Worm (Caenorhabditis elegans): ENCODE data around the gene elo-2.
A peak's percentile ranks its signal among the peaks of the same experiment; 100 is the strongest.

The elo-2 gene

ce11 chrIV:17453996-17454395 is 13.2 kb downstream of the elo-2 start:
- no peak for TF ChIP-seq F16B12.6 (tag; optimal IDR thresholded peaks at IDR 0.05)
- no peak for TF ChIP-seq tlp-1 (tag; optimal IDR thresholded peaks at IDR 0.05)
- no peak for TF ChIP-seq efl-1 (optimal IDR thresholded peaks at IDR 0.05)
- peak in 1 of 2 experiments; percentile 10 for TF ChIP-seq efl-1 (GFP tag; optimal IDR thresholded peaks at IDR 0.05 in 1 of 2)
- no peak for TF ChIP-seq lin-14 (GFP tag; optimal IDR thresholded peaks at IDR 0.05)
- TF ChIP-seq aly-2 (tag; optimal IDR thresholded peaks at IDR 0.05), result no peak

- TF ChIP-seq blmp-1 (tag; optimal IDR thresholded peaks at IDR 0.05), result peak; percentile 86
- no peak for TF ChIP-seq nhr-77 (tag; optimal IDR thresholded peaks at IDR 0.05)
- TF ChIP-seq efl-1 (optimal IDR thresholded peaks at IDR 0.05), result no peak
- peak in 1 of 2 experiments; percentile 62 for TF ChIP-seq efl-1 (GFP tag; optimal IDR thresholded peaks at IDR 0.05 in 1 of 2)
Measured at ce11 chrIV:17453200-17453599, 14.0 kb downstream of the elo-2 start.

DNA sequence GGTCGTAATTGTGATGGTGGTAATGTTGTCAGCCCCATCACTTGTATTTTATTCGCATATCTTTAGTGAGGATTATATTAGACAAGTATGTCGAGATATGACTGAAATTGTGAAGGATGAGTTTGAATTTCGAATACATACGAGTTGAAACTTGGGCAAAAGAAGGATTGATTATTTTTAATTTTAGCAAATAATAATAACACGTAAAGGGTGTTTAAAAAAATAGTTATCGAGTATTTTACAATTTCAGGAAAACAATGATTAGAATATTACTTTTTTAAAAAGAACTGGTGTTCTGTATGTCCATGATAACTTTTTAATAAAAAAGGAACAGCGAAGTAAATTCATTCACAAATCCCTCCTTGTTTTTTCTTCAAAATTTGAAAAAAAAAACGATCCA is 16.8 kb downstream of the elo-2 start, which contains the start of gene F11E6.8:
TSS of gene F11E6.8 (minus strand) at position 101 of the 400 bp plus-strand sequence.
- no peak for TF ChIP-seq hpl-2 (GFP tag; optimal IDR thresholded peaks at IDR 0.05)
- TF ChIP-seq pag-3 (tag; optimal IDR thresholded peaks at IDR 0.05; ENCODE audit: borderline replicate concordance, insufficient read depth), result no peak
- TF ChIP-seq lin-13 (GFP tag; optimal IDR thresholded peaks at IDR 0.05), result no peak
- TF ChIP-seq mep-1 (tag; optimal IDR thresholded peaks at IDR 0.05), result no peak
- TF ChIP-seq elt-2 (tag; optimal IDR thresholded peaks at IDR 0.05), result no peak
- no peak for TF ChIP-seq unc-98 (GFP tag; IDR thresholded peaks at IDR 0.05)
- TF ChIP-seq unc-30 (tag; optimal IDR thresholded peaks at IDR 0.05), result no peak
- TF ChIP-seq mab-9 (GFP tag; IDR thresholded peaks at IDR 0.05), result no peak
- no peak for TF ChIP-seq mdl-1 (tag; optimal IDR thresholded peaks at IDR 0.05)

DNA sequence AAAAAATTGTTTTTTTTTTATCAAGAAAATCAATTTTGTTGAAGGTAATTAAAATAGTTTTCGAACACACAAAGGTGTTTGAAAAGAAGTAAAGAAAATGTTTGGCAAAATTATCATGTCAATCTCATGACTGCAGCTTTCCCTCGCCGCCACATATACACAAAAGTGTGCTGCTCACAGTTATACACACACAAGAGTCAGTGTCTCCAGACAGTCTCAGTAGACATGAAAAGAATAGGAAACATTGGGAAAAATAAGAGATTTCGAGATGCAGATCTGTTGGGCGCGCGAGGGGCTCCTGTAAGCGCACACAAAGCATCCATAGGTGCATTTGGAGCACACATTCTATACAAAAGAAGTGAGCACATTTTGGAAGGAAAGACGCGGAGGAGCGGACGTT is 18.9 kb downstream of the elo-2 start:
- TF ChIP-seq unc-30 (tag; optimal IDR thresholded peaks at IDR 0.05), result no peak
- no peak for TF ChIP-seq blmp-1 (tag; optimal IDR thresholded peaks at IDR 0.05)
- TF ChIP-seq efl-1 (optimal IDR thresholded peaks at IDR 0.05), result no peak
- TF ChIP-seq efl-1 (GFP tag; optimal IDR thresholded peaks at IDR 0.05 in 1 of 2), result no peak

- no peak for TF ChIP-seq C34B4.2 (tag; optimal IDR thresholded peaks at IDR 0.05)
- peak in 1 of 2 experiments; percentile 16 for TF ChIP-seq lin-35 (GFP tag; optimal IDR thresholded peaks at IDR 0.05)
- no peak for TF ChIP-seq zag-1 (tag; optimal IDR thresholded peaks at IDR 0.05)
Measured at ce11 chrIV:17442503-17442902, 24.7 kb downstream of the elo-2 start, which contains the start of gene F11E6.11. Gene F11E6.11 (plus strand): TSS chrIV:17442827.

DNA sequence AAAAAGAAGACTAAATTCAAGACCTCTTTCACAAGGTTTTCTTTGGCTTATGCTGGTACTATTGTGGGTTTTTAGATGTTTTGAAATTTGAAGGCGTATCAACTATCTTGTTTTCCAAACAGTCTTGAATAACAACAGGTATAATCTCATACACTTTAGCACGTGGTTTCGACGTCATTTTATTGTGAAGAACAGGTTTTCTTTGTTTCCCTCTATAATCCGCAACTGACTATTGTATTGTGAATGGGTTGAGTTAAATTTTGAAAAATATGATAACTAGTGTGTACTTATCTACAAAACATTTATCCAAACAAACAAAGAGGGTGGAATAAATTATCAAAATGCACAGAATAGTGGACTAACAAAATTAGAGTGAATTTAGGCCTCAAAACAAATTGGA is 25.9 kb downstream of the elo-2 start:
- TF ChIP-seq mef-2 (tag; optimal IDR thresholded peaks at IDR 0.05) (no peak), vab-15 (tag; optimal IDR thresholded peaks at IDR 0.05) (no peak), ceh-8 (GFP tag; optimal IDR thresholded peaks at IDR 0.05) (no peak), irx-1 (tag; optimal IDR thresholded peaks at IDR 0.05) (no peak), mep-1 (tag; optimal IDR thresholded peaks at IDR 0.05) (no peak), fkh-4 (tag; optimal IDR thresholded peaks at IDR 0.05; ENCODE audit: borderline replicate concordance) (no peak), nhr-28 (tag; optimal IDR thresholded peaks at IDR 0.05) (no peak), snu-23 (GFP tag; optimal IDR thresholded peaks at IDR 0.05) (peak; percentile 65), egl-13 (tag; optimal IDR thresholded peaks at IDR 0.05) (no peak), hpl-2 (GFP tag; optimal IDR thresholded peaks at IDR 0.05) (no peak), Y116A8C.19 (tag; optimal IDR thresholded peaks at IDR 0.05; ENCODE audit: borderline replicate concordance) (no peak), isw-1 (GFP tag; IDR thresholded peaks at IDR 0.05) (no peak), sptf-1 (tag; optimal IDR thresholded peaks at IDR 0.05) (no peak), nhr-84 (tag; optimal IDR thresholded peaks at IDR 0.05) (no peak), ets-5 (GFP tag; IDR thresholded peaks at IDR 0.05) (no peak), mab-9 (GFP tag; IDR thresholded peaks at IDR 0.05) (no peak), pqm-1 (tag; optimal IDR thresholded peaks at IDR 0.05) (no peak), ztf-4 (tag; optimal IDR thresholded peaks at IDR 0.05) (no peak), fos-1 (tag; optimal IDR thresholded peaks at IDR 0.05) (no peak), elt-2 (tag; optimal IDR thresholded peaks at IDR 0.05) (no peak), mdl-1 (tag; optimal IDR thresholded peaks at IDR 0.05) (no peak), nhr-71 (tag; optimal IDR thresholded peaks at IDR 0.05) (peak; percentile 37), ceh-63 (GFP tag; optimal IDR thresholded peaks at IDR 0.05) (no peak), grh-1 (GFP tag; IDR thresholded peaks at IDR 0.05) (peak; percentile 68), tbx-2 (tag; optimal IDR thresholded peaks at IDR 0.05) (no peak), lsy-2 (tag; optimal IDR thresholded peaks at IDR 0.05) (no peak), jun-1 (tag; optimal IDR thresholded peaks at IDR 0.05) (no peak), lin-13 (GFP tag; optimal IDR thresholded peaks at IDR 0.05) (no peak), lin-35 (GFP tag; optimal IDR thresholded peaks at IDR 0.05) (peak in 1 of 2 experiments; percentile 62), lin-15B (tag; optimal IDR thresholded peaks at IDR 0.05) (no peak)
